Worm (Caenorhabditis elegans): ENCODE data around the gene M03F8.6.

ce11 chrV:6003301-6003700 is 48.7 kb upstream of the M03F8.6 start, which contains the start of gene fos-1:
- TF ChIP-seq aly-1 (tag; optimal IDR thresholded peaks at IDR 0.05): no peak
- no peak for TF ChIP-seq B0310.2 (tag; optimal IDR thresholded peaks at IDR 0.05)
- no peak for TF ChIP-seq pes-1 (GFP tag; IDR thresholded peaks at IDR 0.05)
- no peak for TF ChIP-seq hmbx-1 (tag; optimal IDR thresholded peaks at IDR 0.05)
- TF ChIP-seq ets-7 (tag; optimal IDR thresholded peaks at IDR 0.05): no peak
